Fruit fly (Drosophila melanogaster) whole organism, pupa: Measurements from ENCODE around the gene CG12607.

Experiments used
- CG10348 ChIP-seq: fragments of 200-800 bp; sonication (Bioruptor generic); IDR thresholded peaks from 2 replicates; pipeline ENCODE4 v1.3.6; 2022; ENCODE audit warnings: missing biosample characterization, missing genetic modification characterization
- CG12605 ChIP-seq: fragments of 200-800 bp; sonication (Bioruptor generic); IDR thresholded peaks from 2 replicates; pipeline ENCODE4 v1.3.6; 2022; ENCODE audit warnings: missing biosample characterization, missing genetic modification characterization
- CG13204 ChIP-seq: fragments of 200-800 bp; sonication (Bioruptor generic); optimal IDR thresholded peaks from 2 replicates; lab custom pipeline; 2018; ENCODE audit warnings: missing biosample characterization, mild to moderate bottlenecking, missing genetic modification characterization, moderate library complexity
- CG14655 ChIP-seq: fragments of 200-800 bp; sonication (Bioruptor generic); optimal IDR thresholded peaks from 3 replicates; lab custom pipeline; 2017; ENCODE audit warnings: mild to moderate bottlenecking, missing biosample characterization, missing genetic modification reagents, missing genetic modification characterization
- CG15710 ChIP-seq: fragments of 200-800 bp; sonication (Bioruptor generic); optimal IDR thresholded peaks from 2 replicates; lab custom pipeline; 2018; ENCODE audit warnings: missing biosample characterization, mild to moderate bottlenecking, missing genetic modification characterization, moderate library complexity
- CG17806 ChIP-seq: fragments of 200-800 bp; sonication (Bioruptor generic); optimal IDR thresholded peaks from 2 replicates; lab custom pipeline; 2018; ENCODE audit warnings: missing biosample characterization, mild to moderate bottlenecking, missing genetic modification characterization, moderate library complexity
- CG32121 ChIP-seq: fragments of 200-800 bp; sonication (Bioruptor generic); IDR thresholded peaks from 2 replicates; pipeline ENCODE4 v1.3.6; 2022; ENCODE audit warnings: missing biosample characterization, missing genetic modification characterization
- CG34367 ChIP-seq: fragments of 200-800 bp; sonication (Bioruptor generic); optimal IDR thresholded peaks from 2 replicates; lab custom pipeline; 2018; ENCODE audit warnings: missing biosample characterization, mild to moderate bottlenecking, missing genetic modification characterization
- CG4496 ChIP-seq: fragments of 200-800 bp; sonication (Bioruptor generic); IDR thresholded peaks from 3 replicates; pipeline ENCODE4 v1.3.6; 2022; ENCODE audit warnings: missing biosample characterization, missing genetic modification characterization
- CG8159 ChIP-seq: fragments of 200-800 bp; sonication (Bioruptor generic); optimal IDR thresholded peaks from 3 replicates; lab custom pipeline; 2018; ENCODE audit warnings: missing biosample characterization, mild to moderate bottlenecking, missing genetic modification characterization, moderate library complexity
- CG8301 ChIP-seq: fragments of 200-800 bp; sonication (Bioruptor generic); optimal IDR thresholded peaks from 2 replicates; lab custom pipeline; 2018; ENCODE audit warnings: missing biosample characterization, mild to moderate bottlenecking, missing genetic modification characterization
- CG9948 ChIP-seq: fragments of 200-800 bp; sonication (Bioruptor generic); optimal IDR thresholded peaks from 2 replicates; lab custom pipeline; 2018; ENCODE audit warnings: missing biosample characterization, mild to moderate bottlenecking, missing genetic modification characterization, moderate library complexity
- D1 ChIP-seq: fragments of 200-800 bp; sonication (Bioruptor generic); optimal IDR thresholded peaks from 2 replicates; lab custom pipeline; 2018; ENCODE audit warnings: missing biosample characterization, mild to moderate bottlenecking, missing genetic modification characterization, moderate library complexity
- EcR ChIP-seq: fragments of 200-800 bp; sonication (Bioruptor generic); optimal IDR thresholded peaks from 3 replicates; lab custom pipeline; 2019; ENCODE audit warnings: missing biosample characterization, missing genetic modification characterization, mild to moderate bottlenecking, moderate library complexity, missing genetic modification reagents
- Ets98B ChIP-seq: fragments of 200-800 bp; sonication (Bioruptor generic); IDR thresholded peaks from 2 replicates; pipeline ENCODE4 v1.3.6; 2022; ENCODE audit warnings: missing biosample characterization, missing genetic modification characterization
- Pif1A ChIP-seq: fragments of 200-800 bp; sonication (Bioruptor generic); optimal IDR thresholded peaks from 3 replicates; lab custom pipeline; 2016; ENCODE audit warnings: missing biosample characterization, missing genetic modification characterization
- Pif1B ChIP-seq: fragments of 200-800 bp; sonication (Bioruptor generic); optimal IDR thresholded peaks from 3 replicates; lab custom pipeline; 2016; ENCODE audit warnings: missing biosample characterization, missing genetic modification characterization
- Snoo ChIP-seq: fragments of 200-800 bp; sonication (Bioruptor generic); optimal IDR thresholded peaks from 3 replicates; lab custom pipeline; 2017; ENCODE audit warnings: missing biosample characterization, mild to moderate bottlenecking, missing genetic modification characterization, inconsistent platforms
- fd96Ca ChIP-seq: fragments of 200-800 bp; sonication (Bioruptor generic); IDR thresholded peaks from 3 replicates; pipeline ENCODE4 v1.3.6; 2022; ENCODE audit warnings: missing biosample characterization, missing genetic modification characterization
- gl ChIP-seq: fragments of 200-800 bp; sonication (Bioruptor generic); optimal IDR thresholded peaks from 2 replicates; lab custom pipeline; 2018; ENCODE audit warnings: missing biosample characterization, mild to moderate bottlenecking, missing genetic modification characterization
- rn ChIP-seq: fragments of 200-800 bp; sonication (Bioruptor generic); IDR thresholded peaks from 2 replicates; pipeline ENCODE4 v1.3.6; 2022; ENCODE audit warnings: missing biosample characterization, missing genetic modification characterization

Gene CG12607

dm6 chr3L:4458063-4458462 lies 11.7 kb downstream of the CG12607 start, which contains the start of gene CG11345:
Gene CG11345, minus strand, starts transcription at chr3L:4458163.
- no peak for TF ChIP-seq D1
- TF ChIP-seq Ets98B (GFP tag; lab: Robert Waterston, UW), result no peak
- TF ChIP-seq, all 21 proteins: peak for 0

dm6 chr3L:4460307-4461088 lies 14.1 kb downstream of the CG12607 start, which contains the start of gene CG15022:
Gene CG15022, minus strand, starts transcription at chr3L:4460317.
- TF ChIP-seq EcR (GFP tag; lab: Kevin White, UChicago) (no peak), CG14655 (GFP tag; lab: Kevin White, UChicago) (no peak), gl (tag; lab: Kevin White, UChicago) (no peak), CG9948 (tag; lab: Kevin White, UChicago) (no peak), D1 (no peak), fd96Ca (no peak)

- TF ChIP-seq Pif1A (GFP tag; lab: Kevin White, UChicago) (no peak), CG34367 (tag; lab: Kevin White, UChicago) (no peak), CG8301 (tag; lab: Kevin White, UChicago) (no peak), CG15710 (tag; lab: Kevin White, UChicago) (no peak), CG9948 (tag; lab: Kevin White, UChicago) (no peak), Pif1B (GFP tag; lab: Kevin White, UChicago) (no peak), CG17806 (tag; lab: Kevin White, UChicago) (no peak), CG14655 (GFP tag; lab: Kevin White, UChicago) (peak; percentile 12), CG32121 (no peak)
Observed at dm6 chr3L:4461454-4462045, 15.2 kb downstream of the CG12607 start, which contains the start of gene CG15023. Gene CG15023, minus strand, starts transcription at chr3L:4461504.

- TF ChIP-seq CG14655 (GFP tag; lab: Kevin White, UChicago), result no peak
- TF ChIP-seq CG12605 (GFP tag; lab: Robert Waterston, UW), result no peak
- no peak for TF ChIP-seq CG4496 (GFP tag; lab: Robert Waterston, UW)
- TF ChIP-seq gl (tag; lab: Kevin White, UChicago), result no peak
- TF ChIP-seq CG13204, result no peak
- no peak for TF ChIP-seq CG9948 (tag; lab: Kevin White, UChicago)
- no peak for TF ChIP-seq CG8301 (tag; lab: Kevin White, UChicago)
- TF ChIP-seq Pif1A (GFP tag; lab: Kevin White, UChicago), result no peak
- TF ChIP-seq CG17806 (tag; lab: Kevin White, UChicago), result no peak
- TF ChIP-seq Ets98B (GFP tag; lab: Robert Waterston, UW), result no peak
- no peak for TF ChIP-seq CG32121
- no peak for TF ChIP-seq D1
- TF ChIP-seq CG8159 (tag; lab: Kevin White, UChicago), result no peak
- no peak for TF ChIP-seq Snoo (tag; lab: Kevin White, UChicago)
- no peak for TF ChIP-seq rn
- no peak for TF ChIP-seq CG15710 (tag; lab: Kevin White, UChicago)
- TF ChIP-seq EcR (GFP tag; lab: Kevin White, UChicago), result no peak
- TF ChIP-seq CG34367 (tag; lab: Kevin White, UChicago), result no peak
- no peak for TF ChIP-seq Pif1B (GFP tag; lab: Kevin White, UChicago)
- TF ChIP-seq fd96Ca, result no peak
Observed at dm6 chr3L:4463773-4464301, 17.5 kb downstream of the CG12607 start, which contains the start of gene CG15024. Gene CG15024, minus strand, starts transcription at chr3L:4463823.

dm6 chr3L:4466530-4466929 lies 20.2 kb downstream of the CG12607 start, which contains the start of gene CG32241:
Gene CG32241, minus strand, starts transcription at chr3L:4466630.
- TF ChIP-seq rn (no peak), CG10348 (GFP tag; lab: Robert Waterston, UW) (no peak), CG32121 (no peak), CG15710 (tag; lab: Kevin White, UChicago) (no peak), gl (tag; lab: Kevin White, UChicago) (no peak), CG4496 (GFP tag; lab: Robert Waterston, UW) (no peak), fd96Ca (no peak), CG14655 (GFP tag; lab: Kevin White, UChicago) (no peak), CG12605 (GFP tag; lab: Robert Waterston, UW) (no peak), Snoo (tag; lab: Kevin White, UChicago) (no peak), D1 (no peak), Pif1B (GFP tag; lab: Kevin White, UChicago) (no peak), CG34367 (tag; lab: Kevin White, UChicago) (no peak), CG17806 (tag; lab: Kevin White, UChicago) (no peak), Ets98B (GFP tag; lab: Robert Waterston, UW) (no peak), CG13204 (no peak), Pif1A (GFP tag; lab: Kevin White, UChicago) (no peak), CG8301 (tag; lab: Kevin White, UChicago) (no peak), CG9948 (tag; lab: Kevin White, UChicago) (no peak)

- no peak for TF ChIP-seq Snoo (tag; lab: Kevin White, UChicago)
- TF ChIP-seq EcR (GFP tag; lab: Kevin White, UChicago), result no peak
- TF ChIP-seq gl (tag; lab: Kevin White, UChicago), result no peak
- no peak for TF ChIP-seq fd96Ca
- TF ChIP-seq CG12605 (GFP tag; lab: Robert Waterston, UW), result no peak
- no peak for TF ChIP-seq rn
- no peak for TF ChIP-seq CG14655 (GFP tag; lab: Kevin White, UChicago)
- TF ChIP-seq Pif1A (GFP tag; lab: Kevin White, UChicago), result no peak
- no peak for TF ChIP-seq CG32121
- no peak for TF ChIP-seq Ets98B (GFP tag; lab: Robert Waterston, UW)
- no peak for TF ChIP-seq CG10348 (GFP tag; lab: Robert Waterston, UW)
- TF ChIP-seq CG34367 (tag; lab: Kevin White, UChicago), result no peak
- TF ChIP-seq CG9948 (tag; lab: Kevin White, UChicago), result no peak
- no peak for TF ChIP-seq CG8301 (tag; lab: Kevin White, UChicago)
- TF ChIP-seq CG4496 (GFP tag; lab: Robert Waterston, UW), result no peak
- no peak for TF ChIP-seq CG17806 (tag; lab: Kevin White, UChicago)
- TF ChIP-seq Pif1B (GFP tag; lab: Kevin White, UChicago), result no peak
- no peak for TF ChIP-seq CG15710 (tag; lab: Kevin White, UChicago)
Observed at dm6 chr3L:4469701-4470100, 23.3 kb downstream of the CG12607 start, which contains the start of gene CG32249. Gene CG32249, plus strand, starts transcription at chr3L:4470001.
